Fruit fly (Drosophila melanogaster) S2 (cell line): Measurements from ENCODE around the gene Drsl4.

Source experiments
- CG8478 ChIP-seq: fragments of >200 bp; optimal IDR thresholded peaks from 2 replicates; lab custom pipeline; 2018
- CTCF ChIP-seq, 2 experiments: fragments of >200 bp; optimal IDR thresholded peaks; 2 replicates each; lab custom pipeline; 2018

Gene Drsl4

DNA sequence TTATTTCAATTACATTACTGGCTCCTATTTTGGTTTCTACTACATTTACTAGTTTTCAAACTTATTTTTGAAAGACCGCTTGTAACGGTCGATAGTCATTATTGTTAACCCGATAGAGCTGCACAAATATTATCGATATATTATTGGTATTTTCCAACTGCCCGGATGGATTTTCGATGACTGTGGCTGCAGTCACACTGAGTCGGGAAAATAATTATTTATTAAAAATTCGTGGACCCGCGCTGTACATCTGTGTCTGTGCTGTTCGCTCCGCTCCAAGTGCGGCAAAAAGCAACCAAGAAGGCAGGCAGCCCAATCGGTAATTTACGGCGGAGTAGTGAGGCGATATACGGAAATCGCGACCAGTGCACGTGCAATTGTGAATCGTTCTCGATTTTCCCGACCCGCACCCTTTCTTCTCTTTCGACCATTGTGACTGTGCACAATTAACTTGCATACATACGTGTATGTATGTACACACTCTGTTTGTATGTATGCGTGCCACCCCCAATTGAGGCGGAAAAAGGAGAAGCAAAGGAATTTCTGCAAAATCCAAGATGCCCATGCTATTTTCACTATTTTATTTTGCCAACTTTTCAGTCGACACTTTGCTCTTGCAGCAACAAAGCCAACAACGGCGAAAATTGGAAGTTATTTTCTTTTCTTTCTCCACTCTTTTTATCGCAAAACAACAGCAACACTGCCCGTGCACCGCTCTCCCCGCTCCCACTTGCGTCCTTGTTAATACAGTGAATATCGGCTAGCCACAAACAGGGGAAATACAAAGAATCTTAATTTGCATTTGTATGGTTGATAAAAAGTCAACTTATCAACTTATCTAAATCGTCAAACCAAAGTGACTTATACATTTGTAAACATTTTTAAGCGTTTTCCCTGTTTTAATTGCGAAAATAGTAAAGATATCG is 11.6 kb upstream of the Drsl4 start, which contains the start of gene ZnT63C:
ZnT63C (plus strand) TSS at position 175 of the 926 bp plus-strand sequence.
- TF ChIP-seq CG8478 (lab: Kevin White, UChicago) = no peak
- TF ChIP-seq CTCF (optimal IDR thresholded peaks at IDR 0.05; lab: Kevin White, UChicago) = no peak

DNA sequence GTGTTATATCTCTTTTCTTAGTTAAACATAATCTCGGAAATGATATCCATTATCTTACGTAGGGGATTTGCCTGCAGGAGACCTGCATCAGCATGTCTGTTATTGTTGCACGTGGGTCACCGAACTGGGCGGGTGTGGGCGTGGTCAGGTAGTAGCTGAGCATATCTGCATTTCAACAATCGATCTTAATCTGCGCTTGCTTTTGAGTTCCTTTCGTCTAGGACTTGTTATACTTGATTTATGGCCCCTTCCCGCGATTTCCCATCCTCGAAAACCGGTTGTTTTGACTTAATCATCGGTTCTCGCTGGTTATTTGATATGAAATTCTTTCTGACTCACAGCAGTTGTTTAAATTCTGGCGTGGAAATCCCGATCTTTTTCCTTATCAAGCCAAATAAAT is 10.7 kb upstream of the Drsl4 start:
- no peak for TF ChIP-seq CTCF (optimal IDR thresholded peaks at IDR 0.05; lab: Kevin White, UChicago)
- TF ChIP-seq CG8478 (lab: Kevin White, UChicago) = no peak

DNA sequence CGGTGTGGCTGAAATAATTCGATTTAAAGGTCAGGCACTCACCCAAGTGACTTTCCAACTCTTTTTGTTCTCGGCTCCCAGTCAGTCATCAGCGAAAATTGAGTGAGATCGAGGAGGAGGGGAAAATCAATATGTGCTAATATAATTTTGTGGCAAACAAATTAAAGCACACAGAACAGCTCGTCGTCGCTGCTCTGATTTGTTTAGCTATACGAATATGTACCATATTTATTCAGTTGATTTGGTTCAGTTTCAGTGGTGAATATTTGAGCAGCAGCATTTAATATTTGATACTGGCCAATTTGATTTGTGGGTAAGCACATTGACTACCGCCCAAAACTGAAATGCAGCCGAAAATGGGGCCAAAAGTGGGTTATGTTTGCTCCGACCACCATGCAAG is 10.0 kb upstream of the Drsl4 start:
- TF ChIP-seq CG8478 (lab: Kevin White, UChicago) (no peak), CTCF (optimal IDR thresholded peaks at IDR 0.05; lab: Kevin White, UChicago) (no peak)

DNA sequence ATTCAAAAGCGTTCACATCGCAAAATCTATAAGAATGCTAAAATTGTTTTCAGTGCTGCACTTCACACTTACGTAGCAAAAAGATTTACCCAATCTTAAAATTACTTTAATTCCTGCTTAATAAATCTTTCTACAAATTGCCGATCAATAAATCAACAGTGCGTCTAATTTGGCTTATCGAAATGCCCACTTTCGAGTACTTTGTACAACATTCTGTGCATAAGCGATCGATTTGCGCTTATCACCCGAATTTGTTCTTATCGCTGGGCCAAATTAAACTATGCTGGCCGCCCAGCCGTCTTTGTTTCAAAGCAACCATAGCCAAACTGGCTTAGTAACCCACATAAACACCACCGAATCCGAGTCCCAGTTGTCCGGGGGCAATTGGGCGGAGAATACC is 8.9 kb upstream of the Drsl4 start:
- TF ChIP-seq CTCF (optimal IDR thresholded peaks at IDR 0.05; lab: Kevin White, UChicago) = no peak
- TF ChIP-seq CG8478 (lab: Kevin White, UChicago) = no peak

DNA sequence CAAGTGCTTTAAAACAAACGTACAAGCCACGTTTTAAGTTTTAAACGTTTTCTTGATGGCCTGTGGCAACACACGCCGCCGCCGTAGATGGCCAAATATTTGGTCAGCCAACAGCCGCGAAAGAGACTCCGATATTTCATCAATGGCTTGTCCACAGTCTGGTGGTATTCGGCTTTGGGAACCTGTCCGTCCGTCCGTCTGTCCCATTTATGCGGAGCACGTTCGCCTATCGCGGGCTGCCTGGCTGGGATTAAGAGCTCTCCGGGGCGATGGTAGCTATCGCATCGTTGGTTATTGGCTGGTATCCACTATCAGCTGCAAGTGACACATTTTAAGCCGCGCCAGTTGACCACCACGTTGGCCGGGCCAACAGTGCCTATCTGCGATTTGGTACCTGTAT is 7.8 kb upstream of the Drsl4 start:
- no peak for TF ChIP-seq CG8478 (lab: Kevin White, UChicago)

DNA sequence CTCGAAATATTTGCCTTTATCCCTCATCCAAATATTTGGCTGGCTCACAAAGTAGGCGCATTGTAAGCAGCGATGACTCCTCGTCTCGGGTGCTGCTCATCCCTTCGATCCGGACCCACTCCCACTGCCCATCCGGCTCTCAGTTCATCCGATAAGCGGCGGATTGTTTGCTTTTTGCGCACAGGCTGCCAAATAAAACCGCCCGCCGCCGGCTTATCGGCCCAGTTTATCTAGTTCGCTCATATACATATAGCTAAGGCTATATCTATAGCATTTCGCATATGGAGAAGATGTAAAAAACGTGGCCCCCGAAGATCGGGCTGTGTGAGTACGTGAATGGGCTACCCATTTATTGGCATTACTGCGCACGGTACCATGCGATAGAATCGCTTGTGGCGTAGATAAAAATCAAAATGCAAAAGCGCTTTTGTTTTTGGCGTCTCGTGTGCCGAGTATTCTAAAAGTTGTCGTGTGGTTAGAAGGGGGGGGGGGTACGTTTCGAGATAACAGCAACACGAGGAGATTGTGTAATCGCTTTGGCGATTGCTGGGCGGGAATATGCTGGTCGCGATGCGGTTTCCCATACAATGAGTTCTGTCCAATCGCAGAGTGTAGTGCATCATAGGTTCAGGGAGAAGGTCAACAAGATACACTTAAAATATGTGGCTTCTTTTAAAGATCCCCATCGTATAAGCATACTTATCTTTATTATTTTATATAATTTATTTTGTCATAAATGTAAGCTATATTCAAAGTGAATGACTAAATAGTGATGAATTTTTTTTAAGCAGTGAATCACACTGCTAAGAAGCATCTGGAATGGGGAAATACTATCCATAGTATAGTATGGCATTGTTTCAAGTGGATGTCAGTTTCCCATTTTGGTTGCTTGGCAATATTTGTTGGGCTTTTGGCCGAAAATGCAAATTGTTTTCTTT is 6.5 kb upstream of the Drsl4 start:
- TF ChIP-seq CTCF (optimal IDR thresholded peaks at IDR 0.05; lab: Kevin White, UChicago) = no peak
- no peak for TF ChIP-seq CG8478 (lab: Kevin White, UChicago)

DNA sequence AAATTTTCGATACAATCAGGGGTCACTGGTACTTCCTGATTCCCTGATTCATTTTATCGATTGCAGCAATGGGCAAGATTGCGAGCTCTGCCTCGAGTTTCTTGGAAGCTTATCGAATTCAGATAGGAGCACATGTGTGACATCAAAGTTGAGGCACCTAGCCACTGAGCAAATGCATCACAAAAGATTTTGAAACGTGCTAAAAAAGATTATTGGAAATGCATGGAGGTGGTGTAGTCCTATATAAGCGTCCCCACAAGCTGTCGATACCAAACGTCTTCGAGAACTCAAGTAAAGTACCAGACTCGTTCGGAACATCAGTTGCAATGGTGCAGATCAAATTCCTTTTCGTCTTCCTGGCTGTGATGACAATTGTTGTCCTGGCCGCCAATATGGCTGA is 1.4 kb upstream of the Drsl4 start, which contains the start of gene Drsl2:
Drsl2 (plus strand) TSS at position 301 of the 400 bp plus-strand sequence.
- no peak for TF ChIP-seq CG8478 (lab: Kevin White, UChicago)
- TF ChIP-seq CTCF (optimal IDR thresholded peaks at IDR 0.05; lab: Kevin White, UChicago) = no peak

DNA sequence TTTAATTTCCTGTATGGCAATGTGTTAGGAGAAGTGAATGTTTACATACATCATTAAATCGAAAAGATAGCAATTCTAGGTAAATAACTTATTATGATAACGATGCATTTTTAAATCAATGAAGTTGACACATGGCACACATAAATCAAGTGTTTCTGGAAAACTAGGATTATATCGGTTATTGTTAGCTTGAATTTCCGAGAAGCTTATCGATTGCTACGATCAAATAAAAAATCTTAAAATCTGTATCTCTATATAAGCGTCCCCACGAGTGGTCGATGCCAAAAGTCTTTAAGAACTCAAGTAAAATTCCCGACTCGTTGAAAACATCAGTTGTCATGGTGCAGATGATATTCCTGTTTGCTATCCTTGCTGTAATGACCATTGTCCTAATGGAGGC is 724 bp upstream of the Drsl4 start, which contains the start of gene Drsl3:
Drsl3 (plus strand) TSS at position 301 of the 400 bp plus-strand sequence.
- TF ChIP-seq CG8478 (lab: Kevin White, UChicago) = no peak
- TF ChIP-seq CTCF (optimal IDR thresholded peaks at IDR 0.05; lab: Kevin White, UChicago) = no peak

DNA sequence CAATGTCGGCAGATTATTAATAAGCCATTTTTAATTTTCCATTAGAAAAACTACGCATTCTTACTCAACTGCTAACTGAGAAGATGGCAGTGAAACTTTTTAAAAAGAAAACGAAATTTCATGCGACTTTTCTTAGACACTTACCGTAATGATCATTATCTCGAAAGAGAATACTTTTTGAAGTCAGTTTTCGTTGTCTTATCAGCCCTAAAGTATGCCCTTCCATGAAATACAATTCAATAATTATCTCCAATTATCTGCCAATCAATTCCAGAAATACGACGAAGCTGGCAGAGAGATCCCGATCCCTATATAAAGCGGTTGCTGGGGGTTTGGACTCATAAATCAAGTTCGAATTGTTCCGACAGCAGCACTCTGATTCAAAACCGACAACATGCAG is 1.0 kb downstream of the Drsl4 start, which contains the start of gene Drsl5:
Drsl5 (plus strand) TSS at position 341 of the 400 bp plus-strand sequence.
- TF ChIP-seq CTCF (optimal IDR thresholded peaks at IDR 0.05; lab: Kevin White, UChicago) (no peak), CG8478 (lab: Kevin White, UChicago) (no peak)

DNA sequence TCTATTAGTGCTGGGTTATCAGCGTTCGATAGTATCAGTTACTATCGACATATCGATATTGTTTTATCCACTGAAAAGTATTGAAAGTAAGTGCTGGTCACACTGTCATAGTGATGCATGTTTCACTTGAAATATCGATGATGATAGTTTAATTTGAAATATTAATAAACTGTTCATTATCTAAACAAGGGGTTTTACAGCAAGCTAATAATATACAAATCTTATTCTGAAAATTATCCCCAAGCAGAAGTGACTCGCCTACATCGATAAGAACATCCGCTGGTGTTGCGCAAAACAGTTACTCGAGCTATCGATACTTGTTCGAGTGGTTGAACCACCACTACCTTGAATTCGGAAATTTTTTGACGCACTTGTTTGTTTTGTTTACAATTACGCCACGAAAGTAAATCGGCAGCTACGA is 3.8 kb downstream of the Drsl4 start, which contains the start of the genes PIG-C, CG12016 and Dpm2:
PIG-C (minus strand) TSS at position 10 of the 421 bp plus-strand sequence.
CG12016 (plus strand) TSS at position 333 of the 421 bp plus-strand sequence.
Dpm2 (plus strand) TSS at position 333 of the 421 bp plus-strand sequence.
- no peak for TF ChIP-seq CG8478 (lab: Kevin White, UChicago)
- TF ChIP-seq CTCF (optimal IDR thresholded peaks at IDR 0.05; lab: Kevin White, UChicago) = peak in 1 of 2 experiments; percentile 14

DNA sequence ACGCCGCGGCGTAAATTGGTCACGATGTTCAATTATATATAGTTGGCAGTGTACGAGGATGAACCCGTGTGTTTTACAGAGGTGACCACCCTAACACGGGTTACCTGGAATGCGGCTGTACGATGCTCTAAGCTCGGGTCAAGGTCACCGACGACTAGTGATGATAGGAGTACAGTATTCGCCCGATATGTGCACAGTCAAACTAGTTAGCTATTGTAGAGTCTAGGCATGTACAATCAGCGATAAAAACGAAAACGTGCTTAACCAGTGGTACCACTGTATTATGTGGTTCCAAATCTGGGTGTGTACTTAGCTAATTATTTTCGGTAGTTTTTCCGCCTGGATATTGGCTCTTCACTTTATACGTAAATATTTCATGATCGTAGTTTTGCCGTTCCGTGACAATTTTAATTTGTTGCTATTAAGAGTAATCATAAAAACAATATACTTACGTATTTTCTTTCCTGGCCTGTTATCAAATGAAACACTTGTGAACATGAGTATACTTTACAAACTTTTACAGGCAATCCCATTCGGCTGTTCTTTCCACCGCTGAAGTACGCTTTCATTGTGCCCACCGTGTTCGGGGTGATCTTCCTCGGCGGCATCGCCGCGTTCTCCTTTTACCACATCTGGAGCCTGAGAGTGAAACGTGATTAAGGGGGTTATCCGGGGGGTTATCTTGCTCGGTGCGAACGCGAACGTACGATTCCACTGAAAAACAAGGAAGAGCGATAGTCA is 4.7 kb downstream of the Drsl4 start:
- TF ChIP-seq CTCF (optimal IDR thresholded peaks at IDR 0.05; lab: Kevin White, UChicago) (no peak), CG8478 (lab: Kevin White, UChicago) (no peak)

DNA sequence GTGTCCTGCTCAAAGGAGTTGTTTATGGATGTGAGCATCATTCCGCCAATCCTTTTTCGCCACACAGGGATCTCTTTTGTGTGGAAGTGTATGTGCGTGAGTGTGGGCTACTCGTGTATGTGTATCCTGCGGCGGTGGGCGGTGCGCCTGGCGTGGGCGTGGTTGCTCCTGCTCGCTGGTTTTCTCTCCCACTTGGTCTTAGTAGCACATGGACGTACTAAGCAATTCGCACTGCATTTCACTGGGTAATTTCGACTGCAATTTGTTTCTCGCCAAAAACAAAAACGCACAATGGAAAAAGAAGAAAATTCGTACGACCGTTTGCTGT is 10.1 kb downstream of the Drsl4 start:
- TF ChIP-seq CG8478 (lab: Kevin White, UChicago) (no peak), CTCF (optimal IDR thresholded peaks at IDR 0.05; lab: Kevin White, UChicago) (no peak)
